Fruit fly (Drosophila melanogaster): ENCODE data around the gene CG15743.

The CG15743 gene

dm6 chrX:13249732-13250395 is 35.6 kb upstream of the CG15743 start (continued):
- TF ChIP-seq vri (GFP tag; optimal IDR thresholded peaks at IDR 0.05) (no peak), CG6854 (GFP tag; optimal IDR thresholded peaks at IDR 0.05) (no peak), svp (GFP tag) (peak; percentile 20)

dm6 chrX:13251310-13251709 is 34.2 kb upstream of the CG15743 start:
- peak; percentile 91 to 94 for TF ChIP-seq ss (GFP tag; optimal IDR thresholded peaks at IDR 0.05)
- TF ChIP-seq pdm3 (GFP tag; optimal IDR thresholded peaks at IDR 0.05), result peak; percentile 96
- TF ChIP-seq CG7368 (GFP tag; optimal IDR thresholded peaks at IDR 0.05), result peak; percentile 97
- TF ChIP-seq CG6792 (GFP tag; optimal IDR thresholded peaks at IDR 0.05), result peak; percentile 95
- peak; percentile 94 for TF ChIP-seq CG10631 (GFP tag; optimal IDR thresholded peaks at IDR 0.05)
- TF ChIP-seq CG8119 (GFP tag; IDR thresholded peaks at IDR 0.05), result peak; percentile 94
- TF ChIP-seq Ets21C (GFP tag; optimal IDR thresholded peaks at IDR 0.05), result peak; percentile 88
- peak; percentile 94 for TF ChIP-seq CG10669 (GFP tag; optimal IDR thresholded peaks at IDR 0.05)
- TF ChIP-seq Hr38 (GFP tag; optimal IDR thresholded peaks at IDR 0.05), result peak; percentile 71
- peak; percentile 91 for TF ChIP-seq fd59A (GFP tag; optimal IDR thresholded peaks at IDR 0.05)
- TF ChIP-seq CG34406 (GFP tag; optimal IDR thresholded peaks at IDR 0.05), result peak; percentile 90
- peak; percentile 95 for TF ChIP-seq CG15336 (GFP tag; IDR thresholded peaks at IDR 0.05)
- TF ChIP-seq CG8319 (GFP tag; optimal IDR thresholded peaks at IDR 0.05), result peak; percentile 90
- TF ChIP-seq Sox14 (GFP tag; optimal IDR thresholded peaks at IDR 0.05), result peak; percentile 95
- TF ChIP-seq Eip78C (GFP tag), result peak; percentile 98
- peak; percentile 92 for TF ChIP-seq CG4318 (GFP tag; optimal IDR thresholded peaks at IDR 0.05)
- TF ChIP-seq lz (GFP tag; optimal IDR thresholded peaks at IDR 0.05), result peak; percentile 95
- TF ChIP-seq spab (GFP tag; optimal IDR thresholded peaks at IDR 0.05), result peak; percentile 91
- TF ChIP-seq Met (GFP tag; optimal IDR thresholded peaks at IDR 0.05), result peak; percentile 94
- TF ChIP-seq dsx (GFP tag; optimal IDR thresholded peaks at IDR 0.05; ENCODE audit: poor library complexity, severe bottlenecking), result peak; percentile 98
- TF ChIP-seq CG16779 (tag; optimal IDR thresholded peaks at IDR 0.05), result peak; percentile 89
- peak; percentile 97 for TF ChIP-seq CG6163 (GFP tag; IDR thresholded peaks at IDR 0.05)
- TF ChIP-seq vri (GFP tag; optimal IDR thresholded peaks at IDR 0.05), result peak; percentile 92
- TF ChIP-seq Hr39 (GFP tag; optimal IDR thresholded peaks at IDR 0.05), result peak; percentile 96
- TF ChIP-seq fkh (GFP tag; optimal IDR thresholded peaks at IDR 0.05), result peak; percentile 29
- TF ChIP-seq Smox (GFP tag; optimal IDR thresholded peaks at IDR 0.05), result peak; percentile 93
- peak; percentile 94 for TF ChIP-seq net (GFP tag; optimal IDR thresholded peaks at IDR 0.05)
- TF ChIP-seq OdsH (GFP tag; optimal IDR thresholded peaks at IDR 0.05), result peak; percentile 96
- peak; percentile 91 for TF ChIP-seq Gug (GFP tag; IDR thresholded peaks at IDR 0.05)
- peak; percentile 92 for TF ChIP-seq dac (GFP tag; optimal IDR thresholded peaks at IDR 0.05)
- TF ChIP-seq acj6 (GFP tag; optimal IDR thresholded peaks at IDR 0.05), result peak; percentile 96
- TF ChIP-seq Sox102F (GFP tag; optimal IDR thresholded peaks at IDR 0.05), result peak; percentile 93
- TF ChIP-seq fd85E (GFP tag; optimal IDR thresholded peaks at IDR 0.05), result peak; percentile 89
- TF ChIP-seq CG11902 (GFP tag; optimal IDR thresholded peaks at IDR 0.05), result peak; percentile 93
- TF ChIP-seq CG3032 (tag; optimal IDR thresholded peaks at IDR 0.05), result peak; percentile 93
- peak; percentile 78 for TF ChIP-seq Blimp-1 (GFP tag; optimal IDR thresholded peaks at IDR 0.05)
- TF ChIP-seq CG32006 (GFP tag; optimal IDR thresholded peaks at IDR 0.05), result peak; percentile 95
- TF ChIP-seq CG8632 (GFP tag; optimal IDR thresholded peaks at IDR 0.05), result peak; percentile 91
- TF ChIP-seq esn (GFP tag; optimal IDR thresholded peaks at IDR 0.05), result peak; percentile 94
- peak; percentile 95 for TF ChIP-seq cyc (GFP tag; optimal IDR thresholded peaks at IDR 0.05)
- peak; percentile 94 for TF ChIP-seq CG31627 (GFP tag; optimal IDR thresholded peaks at IDR 0.05)
- peak; percentile 84 to 94 for TF ChIP-seq salr (GFP tag; optimal IDR thresholded peaks at IDR 0.05)
- TF ChIP-seq CG1621 (tag; optimal IDR thresholded peaks at IDR 0.05), result peak; percentile 95
- TF ChIP-seq CG11762 (GFP tag; optimal IDR thresholded peaks at IDR 0.05; ENCODE audit: insufficient read depth), result peak; percentile 91
- TF ChIP-seq CG11294 (GFP tag; IDR thresholded peaks at IDR 0.05), result peak; percentile 90
- peak; percentile 94 for TF ChIP-seq eg (GFP tag; IDR thresholded peaks at IDR 0.05)
- peak; percentile 97 for TF ChIP-seq Lpt (GFP tag; optimal IDR thresholded peaks at IDR 0.05)

All from whole organism, prepupa.